Fruit fly (Drosophila melanogaster) whole organism, embryonic: ENCODE measurements around the gene Rab3GAP1.
A peak's percentile ranks its signal among the peaks of the same experiment; 100 is the strongest.

ENCODE experiments used
- CG10321 ChIP-seq: fragments of 200-800 bp; sonication (Bioruptor generic); IDR thresholded peaks from 2 replicates; pipeline ENCODE4 v1.3.6; 2022; ENCODE audit warnings: missing biosample characterization, missing genetic modification characterization
- CG10543 ChIP-seq: fragments of 200-800 bp; sonication (Bioruptor generic); optimal IDR thresholded peaks from 3 replicates; lab custom pipeline; 2017; ENCODE audit warnings: missing biosample characterization, mild to moderate bottlenecking, missing genetic modification characterization, moderate library complexity
- CG11247 ChIP-seq: fragments of 200-800 bp; sonication (Bioruptor generic); IDR thresholded peaks from 2 replicates; pipeline ENCODE4 v1.3.6; 2022; ENCODE audit warnings: missing biosample characterization, missing genetic modification characterization
- CG12769 ChIP-seq: fragments of 200-800 bp; sonication (Bioruptor generic); optimal IDR thresholded peaks from 2 replicates; lab custom pipeline; 2019; ENCODE audit warnings: missing biosample characterization, mild to moderate bottlenecking, missing genetic modification characterization, moderate library complexity
- CG14441 ChIP-seq: fragments of 200-800 bp; sonication (Bioruptor generic); IDR thresholded peaks from 2 replicates; pipeline ENCODE4 v1.3.6; 2022; ENCODE audit warnings: missing biosample characterization, missing genetic modification characterization
- CG15011 ChIP-seq: fragments of 200-800 bp; sonication (Bioruptor generic); optimal IDR thresholded peaks from 3 replicates; lab custom pipeline; 2018; ENCODE audit warnings: missing biosample characterization, mild to moderate bottlenecking, missing genetic modification characterization
- CG2678 ChIP-seq: fragments of 200-800 bp; sonication (Bioruptor generic); optimal IDR thresholded peaks from 3 replicates; lab custom pipeline; 2019; ENCODE audit warnings: missing biosample characterization, mild to moderate bottlenecking, missing genetic modification characterization, moderate library complexity
- CG31365 ChIP-seq: fragments of 200-800 bp; sonication (Bioruptor generic); optimal IDR thresholded peaks from 2 replicates; lab custom pipeline; 2018; ENCODE audit warnings: missing biosample characterization, mild to moderate bottlenecking, missing genetic modification characterization
- CG32532 ChIP-seq: fragments of 200-800 bp; sonication (Bioruptor generic); IDR thresholded peaks from 2 replicates; pipeline ENCODE4 v1.3.6; 2022; ENCODE audit warnings: missing biosample characterization, missing genetic modification characterization
- CG32772 ChIP-seq: fragments of 200-800 bp; sonication (Bioruptor generic); IDR thresholded peaks from 2 replicates; pipeline ENCODE4 v1.3.6; 2022; ENCODE audit warnings: missing biosample characterization, missing genetic modification characterization
- CG4360 ChIP-seq: fragments of 200-800 bp; sonication (Bioruptor generic); IDR thresholded peaks from 2 replicates; pipeline ENCODE4 v1.3.6; 2022; ENCODE audit warnings: missing biosample characterization, missing genetic modification characterization
- CG5953 ChIP-seq: fragments of 200-800 bp; sonication (Bioruptor generic); IDR thresholded peaks from 2 replicates; pipeline ENCODE4 v1.3.6; 2022; ENCODE audit warnings: missing biosample characterization, missing genetic modification characterization
- CG6272 ChIP-seq: fragments of 200-800 bp; sonication (Bioruptor generic); IDR thresholded peaks from 2 replicates; pipeline ENCODE4 v1.3.6; 2022; ENCODE audit warnings: missing biosample characterization, missing genetic modification characterization
- CG6854 ChIP-seq: fragments of 200-800 bp; sonication (Bioruptor generic); optimal IDR thresholded peaks from 3 replicates; lab custom pipeline; 2017; ENCODE audit warnings: missing biosample characterization, mild to moderate bottlenecking, missing genetic modification characterization
- CG7987 ChIP-seq: fragments of 200-800 bp; sonication (Bioruptor generic); optimal IDR thresholded peaks from 2 replicates; lab custom pipeline; 2018; ENCODE audit warnings: missing biosample characterization, mild to moderate bottlenecking, missing genetic modification characterization, moderate library complexity
- CG8281 ChIP-seq: fragments of 200-800 bp; sonication (Bioruptor generic); optimal IDR thresholded peaks from 2 replicates; lab custom pipeline; 2018; ENCODE audit warnings: missing biosample characterization, mild to moderate bottlenecking, missing genetic modification characterization, moderate library complexity
- CG8924 ChIP-seq: fragments of 200-800 bp; optimal IDR thresholded peaks from 3 replicates; lab custom pipeline; 2019; ENCODE audit warnings: missing biosample characterization, mild to moderate bottlenecking, missing genetic modification characterization, moderate library complexity
- CrebB ChIP-seq: fragments of 200-800 bp; sonication (Bioruptor generic); optimal IDR thresholded peaks from 3 replicates; lab custom pipeline; 2018; ENCODE audit warnings: missing biosample characterization, mild to moderate bottlenecking, missing genetic modification characterization
- Deaf1 ChIP-seq: fragments of 200-800 bp; optimal IDR thresholded peaks from 3 replicates; lab custom pipeline; 2019; ENCODE audit warnings: missing biosample characterization, mild to moderate bottlenecking, missing genetic modification characterization, moderate library complexity
- Eip74EF ChIP-seq, 2 experiments: fragments of 200-800 bp in 1 of 2; fragments of >200 bp in 1 of 2; sonication (Bioruptor generic) in 1 of 2; optimal IDR thresholded peaks; 2 replicates each; lab custom pipeline; 2017 to 2019; ENCODE audit warnings: missing biosample characterization in 2 of 2, missing genetic modification characterization in 2 of 2, mild to moderate bottlenecking in 1 of 2, moderate library complexity in 1 of 2
- Fer1 ChIP-seq: fragments of 200-800 bp; sonication (Bioruptor generic); optimal IDR thresholded peaks from 2 replicates; lab custom pipeline; 2017; ENCODE audit warnings: missing biosample characterization, mild to moderate bottlenecking, missing genetic modification characterization
- GATAe ChIP-seq: fragments of 200-800 bp; sonication (Bioruptor generic); conservative IDR thresholded peaks from 2 replicates; pipeline ENCODE4 v1.3.6; 2022; ENCODE audit warnings: missing biosample characterization, missing genetic modification characterization
- HmgZ ChIP-seq: fragments of 200-800 bp; sonication (Bioruptor generic); optimal IDR thresholded peaks from 2 replicates; lab custom pipeline; 2018; ENCODE audit warnings: missing biosample characterization, mild to moderate bottlenecking, missing genetic modification characterization
- Hmr ChIP-seq: fragments of 200-800 bp; sonication (Bioruptor generic); optimal IDR thresholded peaks from 3 replicates; lab custom pipeline; 2017; ENCODE audit warnings: mild to moderate bottlenecking, missing biosample characterization, missing genetic modification reagents, missing genetic modification characterization
- Med ChIP-seq: fragments of 200-800 bp; sonication (Bioruptor generic); peaks from one replicate; lab custom pipeline; 2016; ENCODE audit warnings: missing biosample characterization, missing genetic modification characterization, mild to moderate bottlenecking, inconsistent platforms, moderate library complexity
- Optix ChIP-seq: fragments of 200-800 bp; sonication (Bioruptor generic); IDR thresholded peaks from 3 replicates; pipeline ENCODE4 v1.3.6; 2022; ENCODE audit warnings: missing biosample characterization, missing genetic modification characterization
- Pdp1 ChIP-seq, 2 experiments: fragments of 200-800 bp; sonication (Bioruptor generic); optimal IDR thresholded peaks; 3 replicates each; lab custom pipeline; 2016; ENCODE audit warnings: missing biosample characterization in 2 of 2, missing genetic modification characterization in 2 of 2, mild to moderate bottlenecking in 1 of 2, moderate library complexity in 1 of 2
- Ravus ChIP-seq: fragments of 200-800 bp; sonication (Bioruptor generic); IDR thresholded peaks from 2 replicates; pipeline ENCODE4 v1.3.6; 2022; ENCODE audit warnings: missing biosample characterization, missing genetic modification characterization
- Sin3A ChIP-seq: fragments of >200 bp; optimal IDR thresholded peaks from 2 replicates; lab custom pipeline; 2018
- Xrp1 ChIP-seq: fragments of 200-800 bp; sonication (Bioruptor generic); IDR thresholded peaks from 2 replicates; pipeline ENCODE4 v1.3.6; 2022; ENCODE audit warnings: missing biosample characterization, missing genetic modification characterization
- caup ChIP-seq: fragments of 200-800 bp; sonication (Bioruptor generic); optimal IDR thresholded peaks from 3 replicates; lab custom pipeline; 2017; ENCODE audit warnings: missing biosample characterization, mild to moderate bottlenecking, missing genetic modification characterization, moderate library complexity; ENCODE audit not compliant: severe bottlenecking
- cg ChIP-seq: fragments of 200-800 bp; sonication (Bioruptor generic); optimal IDR thresholded peaks from 3 replicates; lab custom pipeline; 2019; ENCODE audit warnings: missing biosample characterization, mild to moderate bottlenecking, missing genetic modification characterization, moderate library complexity
- chm ChIP-seq: fragments of 200-800 bp; sonication (Bioruptor generic); IDR thresholded peaks from 2 replicates; pipeline ENCODE4 v1.3.6; 2022; ENCODE audit warnings: missing biosample characterization, missing genetic modification characterization
- crp ChIP-seq, 2 experiments: fragments of 200-800 bp; sonication (Bioruptor generic); optimal IDR thresholded peaks; 2 replicates in 1 of 2; 3 replicates in 1 of 2; lab custom pipeline; 2017; ENCODE audit warnings: missing biosample characterization in 2 of 2, missing genetic modification characterization in 2 of 2, mild to moderate bottlenecking in 1 of 2, moderate library complexity in 1 of 2
- eve ChIP-seq, 2 experiments: fragments of >200 bp; optimal IDR thresholded peaks; 2 replicates each; lab custom pipeline; 2017; ENCODE audit warnings: missing biosample characterization in 2 of 2, missing genetic modification characterization in 2 of 2
- ftz-f1 ChIP-seq: fragments of 200-800 bp; sonication (Bioruptor generic); optimal IDR thresholded peaks from 2 replicates; lab custom pipeline; 2016; ENCODE audit warnings: missing biosample characterization, missing genetic modification characterization
- grn ChIP-seq: fragments of 200-800 bp; sonication (Bioruptor generic); optimal IDR thresholded peaks from 3 replicates; lab custom pipeline; 2017; ENCODE audit warnings: missing biosample characterization, missing genetic modification characterization
- lola ChIP-seq, 3 experiments: fragments of >200 bp in 2 of 3; fragments of 200-800 bp in 1 of 3; sonication (Bioruptor generic) in 1 of 3; optimal IDR thresholded peaks; 2 replicates each; lab custom pipeline; 2017 to 2019; ENCODE audit warnings: missing biosample characterization in 3 of 3, missing genetic modification characterization in 3 of 3, mild to moderate bottlenecking in 1 of 3, moderate library complexity in 1 of 3
- mirr ChIP-seq: fragments of 200-800 bp; sonication (Bioruptor generic); optimal IDR thresholded peaks from 3 replicates; lab custom pipeline; 2018; ENCODE audit warnings: missing biosample characterization, mild to moderate bottlenecking, missing genetic modification characterization
- nau ChIP-seq: fragments of 200-800 bp; sonication (Bioruptor generic); optimal IDR thresholded peaks from 3 replicates; lab custom pipeline; 2017; ENCODE audit warnings: missing biosample characterization, mild to moderate bottlenecking, missing genetic modification characterization, missing genetic modification reagents
- org-1 ChIP-seq: fragments of 200-800 bp; sonication (Bioruptor generic); optimal IDR thresholded peaks from 2 replicates; lab custom pipeline; 2017; ENCODE audit warnings: missing biosample characterization, missing genetic modification characterization
- otp ChIP-seq: fragments of 200-800 bp; sonication (Bioruptor generic); IDR thresholded peaks from 3 replicates; pipeline ENCODE4, ENCODE4 v1.3.6; 2022; ENCODE audit warnings: missing biosample characterization, missing genetic modification characterization
- peb ChIP-seq: fragments of 200-800 bp; sonication (Bioruptor generic); IDR thresholded peaks from 2 replicates; pipeline ENCODE4 v1.3.6; 2022; ENCODE audit warnings: missing biosample characterization, missing genetic modification characterization
- sqz ChIP-seq: fragments of 200-800 bp; sonication (Bioruptor generic); optimal IDR thresholded peaks from 3 replicates; lab custom pipeline; 2018; ENCODE audit warnings: missing biosample characterization, mild to moderate bottlenecking, missing genetic modification characterization
- tin ChIP-seq: fragments of 200-800 bp; sonication (Bioruptor generic); optimal IDR thresholded peaks from 3 replicates; lab custom pipeline; 2016; ENCODE audit warnings: missing biosample characterization, missing genetic modification characterization
- twi ChIP-seq: fragments of 200-800 bp; optimal IDR thresholded peaks from 2 replicates; lab custom pipeline; 2019; ENCODE audit warnings: missing biosample characterization, mild to moderate bottlenecking, missing genetic modification characterization, moderate library complexity
- unc-4 ChIP-seq: fragments of 200-800 bp; sonication (Bioruptor generic); IDR thresholded peaks from 2 replicates; pipeline ENCODE4 v1.3.6; 2022; ENCODE audit warnings: missing biosample characterization, missing genetic modification characterization; ENCODE audit not compliant: partially characterized antibody
- vfl ChIP-seq: fragments of 200-800 bp; sonication (Bioruptor generic); optimal IDR thresholded peaks from 2 replicates; lab custom pipeline; 2016; ENCODE audit warnings: missing biosample characterization, missing genetic modification characterization
- vvl ChIP-seq: fragments of 200-800 bp; sonication (Bioruptor generic); IDR thresholded peaks from 2 replicates; pipeline ENCODE4 v1.3.6; 2022; ENCODE audit warnings: missing biosample characterization, missing genetic modification characterization
- zf30C ChIP-seq: fragments of 200-800 bp; sonication (Bioruptor generic); optimal IDR thresholded peaks from 3 replicates; lab custom pipeline; 2018; ENCODE audit warnings: missing biosample characterization, mild to moderate bottlenecking, missing genetic modification characterization

Rab3GAP1 gene

dm6 chr2L:1636520-1636919 lies 25.6 kb upstream of the Rab3GAP1 start (continued):
- TF ChIP-seq CG11247 (GFP tag; lab: Robert Waterston, UW): no peak
- TF ChIP-seq CG15011 (GFP tag; lab: Kevin White, UChicago): peak; percentile 8
- TF ChIP-seq CG32772: no peak
- peak; percentile 69 for TF ChIP-seq grn (GFP tag; lab: Kevin White, UChicago)
- TF ChIP-seq CG2678 (tag; lab: Kevin White, UChicago): peak; percentile 16
- no peak for TF ChIP-seq chm (GFP tag; lab: Robert Waterston, UW)
- TF ChIP-seq ftz-f1 (GFP tag; lab: Kevin White, UChicago): peak; percentile 98
- peak; percentile 53 for TF ChIP-seq caup
- TF ChIP-seq tin (GFP tag; lab: Kevin White, UChicago): no peak
- TF ChIP-seq crp (GFP tag; optimal IDR thresholded peaks at IDR 0.05; lab: Kevin White, UChicago): no peak
- TF ChIP-seq nau (GFP tag; lab: Kevin White, UChicago): peak; percentile 1
- TF ChIP-seq cg (GFP tag; lab: Kevin White, UChicago): peak; percentile 76
- no peak for TF ChIP-seq zf30C (GFP tag; lab: Kevin White, UChicago)
- no peak for TF ChIP-seq Xrp1
- TF ChIP-seq otp (GFP tag; lab: Robert Waterston, UW): no peak
- TF ChIP-seq CG4360 (GFP tag; lab: Robert Waterston, UW): 0 out of 2 replicates have a peak, but pooled peaks have one; percentile 35
- TF ChIP-seq Pdp1 (GFP tag; optimal IDR thresholded peaks at IDR 0.05; lab: Kevin White, UChicago): peak in 1 of 2 experiments; percentile 41
- TF ChIP-seq unc-4: peak; percentile 31; the same call in 1 of the 2 replicates
- no peak for TF ChIP-seq CG31365
- no peak for TF ChIP-seq CG6272
- TF ChIP-seq CG8924: no peak
- peak; percentile 30 for TF ChIP-seq Hmr (GFP tag; lab: Kevin White, UChicago)
- TF ChIP-seq CG6854: no peak
- no peak for TF ChIP-seq Optix (GFP tag; lab: Robert Waterston, UW)
- peak; percentile 27 for TF ChIP-seq twi (tag; lab: Kevin White, UChicago)
- peak in 1 of 2 experiments; percentile 96 for TF ChIP-seq Eip74EF (GFP tag; optimal IDR thresholded peaks at IDR 0.05; lab: Kevin White, UChicago)
- TF ChIP-seq vfl (GFP tag; lab: Kevin White, UChicago): no peak
- TF ChIP-seq CG7987 (GFP tag; lab: Kevin White, UChicago): peak; percentile 63
- peak; percentile 59 for TF ChIP-seq CG10321 (GFP tag; lab: Robert Waterston, UW)
- no peak for TF ChIP-seq Sin3A (lab: Kevin White, UChicago)
- peak; percentile 89 for TF ChIP-seq Deaf1 (tag; lab: Kevin White, UChicago)
- peak; percentile 94 for TF ChIP-seq mirr (GFP tag; lab: Kevin White, UChicago)
- TF ChIP-seq sqz (GFP tag; lab: Kevin White, UChicago): peak; percentile 20
- peak; percentile 28; the same call in 1 of the 2 replicates for TF ChIP-seq GATAe (GFP tag; lab: Robert Waterston, UW)
- peak; percentile 14; the same call in 1 of the 2 replicates for TF ChIP-seq vvl (GFP tag; lab: Robert Waterston, UW)
- TF ChIP-seq CG8281 (tag; lab: Kevin White, UChicago): peak; percentile 50
- no peak for TF ChIP-seq lola (GFP tag; optimal IDR thresholded peaks at IDR 0.05; lab: Kevin White, UChicago)
- peak; percentile 81 for TF ChIP-seq CG12769
- TF ChIP-seq CG5953 (GFP tag; lab: Robert Waterston, UW): no peak
- TF ChIP-seq Ravus (GFP tag; lab: Robert Waterston, UW): no peak
- TF ChIP-seq Med: peak; percentile 83
- 0 out of 2 replicates have a peak, but pooled peaks have one; percentile 7 for TF ChIP-seq CG32532
- no peak for TF ChIP-seq org-1 (GFP tag; lab: Kevin White, UChicago)
- peak; percentile 10 for TF ChIP-seq CrebB (tag; lab: Kevin White, UChicago)
- TF ChIP-seq eve (GFP tag; optimal IDR thresholded peaks at IDR 0.05; lab: Kevin White, UChicago): peak in 1 of 2 experiments; percentile 53
- TF ChIP-seq CG14441 (GFP tag; lab: Robert Waterston, UW): peak; percentile 60
- TF ChIP-seq HmgZ (tag; lab: Kevin White, UChicago): peak; percentile 41
- no peak for TF ChIP-seq peb (GFP tag; lab: Robert Waterston, UW)
- peak; percentile 71 for TF ChIP-seq CG10543 (GFP tag; lab: Kevin White, UChicago)
- TF ChIP-seq Fer1 (GFP tag; lab: Kevin White, UChicago): peak; percentile 53
